Worm (Caenorhabditis elegans) whole organism, midembryonic: ENCODE measurements around the gene fbxc-25.
"Not testable (repeated sequence)": the region's sequence is repeated elsewhere in the genome, so short reads cannot be mapped to it uniquely, and the experiment has no call there.

ENCODE experiments used
- T22C8.4 ChIP-seq: fragments of 200-800 bp; sonication (Bioruptor generic); IDR thresholded peaks from 2 replicates; pipeline ENCODE4 v1.3.6; 2022; ENCODE audit warnings: missing genetic modification characterization, missing compliant biosample characterization
- cog-1 ChIP-seq: sonication (generic microtip); optimal IDR thresholded peaks from 2 replicates; lab custom pipeline; 2016; ENCODE audit warnings: missing genetic modification characterization, missing compliant biosample characterization
- flt-1 ChIP-seq: fragments of 200-800 bp; sonication (Bioruptor generic); IDR thresholded peaks from 2 replicates; pipeline ENCODE4 v1.3.6; 2022; ENCODE audit warnings: missing genetic modification characterization, missing compliant biosample characterization
- klf-2 ChIP-seq: fragments of 200-800 bp; sonication (Bioruptor generic); conservative IDR thresholded peaks from 2 replicates; pipeline ENCODE4 v1.3.6; 2022; ENCODE audit warnings: missing genetic modification reagents, missing genetic modification characterization, missing compliant biosample characterization
- med-1 ChIP-seq: sonication (generic microtip); optimal IDR thresholded peaks from 2 replicates; lab custom pipeline; 2017; ENCODE audit warnings: missing genetic modification characterization, mild to moderate bottlenecking, missing compliant biosample characterization, antibody characterized with exemption, missing genetic modification reagents; ENCODE audit not compliant: insufficient read depth
- ref-1 ChIP-seq: fragments of 200-800 bp; sonication (Bioruptor generic); conservative IDR thresholded peaks from 2 replicates; pipeline ENCODE4 v1.3.6; 2022; ENCODE audit warnings: missing genetic modification reagents, missing genetic modification characterization, missing compliant biosample characterization
- tab-1 ChIP-seq: fragments of 200-800 bp; sonication (Bioruptor generic); IDR thresholded peaks from 2 replicates; pipeline ENCODE4 v1.3.6; 2022; ENCODE audit warnings: missing genetic modification characterization, missing compliant biosample characterization
- ztf-23 ChIP-seq: fragments of 200-800 bp; sonication (Bioruptor generic); IDR thresholded peaks from 2 replicates; pipeline ENCODE4 v1.3.6; 2022; ENCODE audit warnings: missing genetic modification reagents, missing genetic modification characterization, missing compliant biosample characterization
- ztf-29 ChIP-seq: fragments of 200-800 bp; sonication (Bioruptor generic); IDR thresholded peaks from 2 replicates; pipeline ENCODE4 v1.3.6; 2022; ENCODE audit warnings: missing genetic modification reagents, missing genetic modification characterization, missing compliant biosample characterization

fbxc-25 gene

DNA sequence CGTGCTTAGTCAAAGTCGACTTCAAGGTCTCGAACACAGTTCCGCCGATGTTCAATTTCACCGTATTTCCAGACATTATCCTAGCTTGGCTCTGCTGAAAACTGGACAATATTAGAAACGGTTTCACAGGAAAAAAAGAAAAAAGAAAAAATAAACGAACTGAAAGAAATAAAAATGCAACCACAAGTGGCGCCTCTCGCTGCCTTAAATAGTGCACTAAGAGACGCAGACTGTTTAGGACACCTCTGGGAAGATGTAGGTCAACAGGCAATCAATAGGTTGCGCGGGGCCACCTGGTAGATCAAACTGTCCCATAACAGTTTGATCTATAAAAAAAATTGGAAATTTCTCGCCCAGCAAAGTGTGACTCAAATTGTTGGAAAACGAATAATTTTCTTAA, 2.7 kb upstream of the fbxc-25 start, which contains the start of gene B0281.4:
TSS of gene B0281.4 (minus strand) at position 101 of the 400 bp plus-strand sequence.
- no peak for TF ChIP-seq flt-1 (GFP tag; lab: Robert Waterston, UW)
- TF ChIP-seq klf-2, result no peak
- TF ChIP-seq med-1 (GFP tag; lab: Kevin White, UChicago), result no peak
- no peak for TF ChIP-seq T22C8.4 (GFP tag; lab: Robert Waterston, UW)
- TF ChIP-seq tab-1 (GFP tag; lab: Robert Waterston, UW), result no peak
- no peak for TF ChIP-seq ref-1
- no peak for TF ChIP-seq ztf-29
- TF ChIP-seq cog-1 (tag; lab: Kevin White, UChicago), result no peak

DNA sequence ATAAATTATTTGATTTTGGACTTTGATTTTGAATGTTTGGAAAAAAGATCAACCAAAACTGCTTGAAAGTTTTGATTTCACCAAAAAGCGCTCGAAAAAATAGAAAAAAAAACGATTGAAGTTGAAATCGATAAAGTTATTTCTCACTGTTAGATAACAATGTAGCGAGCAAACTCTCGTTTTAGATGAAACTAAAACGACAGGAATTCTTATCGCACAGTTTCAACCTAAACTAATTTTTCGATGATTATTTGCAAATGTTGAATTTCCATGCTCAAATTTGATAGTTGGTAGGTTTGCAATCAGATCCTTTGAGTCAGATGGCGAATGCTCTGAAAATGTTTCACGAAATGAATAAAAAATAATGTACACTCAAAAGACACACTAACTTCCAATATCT, 3.5 kb downstream of the fbxc-25 start:
- TF ChIP-seq tab-1 (GFP tag; lab: Robert Waterston, UW) (no peak), cog-1 (tag; lab: Kevin White, UChicago) (no peak), flt-1 (GFP tag; lab: Robert Waterston, UW) (no peak), ztf-29 (no peak), med-1 (GFP tag; lab: Kevin White, UChicago) (no peak), T22C8.4 (GFP tag; lab: Robert Waterston, UW) (no peak), ztf-23 (GFP tag; lab: Robert Waterston, UW) (no peak), klf-2 (no peak), ref-1 (no peak)

DNA sequence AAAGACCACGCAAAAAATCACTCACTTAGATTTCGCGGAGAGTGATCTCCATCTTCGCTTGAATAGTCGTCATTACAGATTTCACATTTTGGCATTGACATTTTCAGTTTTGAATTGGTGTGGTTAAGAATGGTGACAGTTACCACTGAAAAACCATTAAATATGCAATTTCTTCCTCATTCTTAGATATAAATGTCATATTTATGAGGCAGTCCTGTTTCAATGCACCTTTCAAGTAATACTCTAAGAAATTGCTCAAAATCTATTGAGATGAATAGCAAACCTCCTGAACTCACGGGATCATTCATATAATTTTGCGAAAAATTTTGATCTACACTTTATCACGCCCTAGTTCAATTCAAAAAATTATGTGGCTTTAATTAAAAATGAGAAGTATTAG, 4.0 kb downstream of the fbxc-25 start, which contains the start of gene K09F6.7:
TSS of gene K09F6.7 (minus strand) at position 101 of the 400 bp plus-strand sequence.
- TF ChIP-seq ztf-23 (GFP tag; lab: Robert Waterston, UW), result no peak
- no peak for TF ChIP-seq klf-2
- no peak for TF ChIP-seq T22C8.4 (GFP tag; lab: Robert Waterston, UW)
- TF ChIP-seq ztf-29, result no peak

DNA sequence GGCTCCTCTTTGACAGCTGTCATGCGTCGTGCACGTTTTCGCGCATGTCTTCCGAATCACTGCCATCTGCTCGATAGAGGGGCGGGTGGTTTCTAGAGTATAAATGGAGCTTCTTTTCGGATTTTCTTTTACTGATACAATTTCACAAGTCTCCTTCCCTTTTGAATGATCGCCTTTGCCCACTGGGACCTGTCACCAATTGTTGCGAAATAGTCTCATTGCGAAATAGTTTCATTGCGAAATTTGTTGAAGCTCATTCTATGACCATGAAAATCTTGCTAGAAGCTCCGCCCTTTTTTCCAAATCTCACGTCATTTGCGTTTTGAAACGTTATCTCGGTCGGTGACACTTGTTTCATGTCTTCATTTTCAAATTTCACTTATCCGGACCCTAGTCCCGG, 6.6 kb downstream of the fbxc-25 start:
- no peak for TF ChIP-seq cog-1 (tag; lab: Kevin White, UChicago)
- TF ChIP-seq ztf-23 (GFP tag; lab: Robert Waterston, UW), result no peak
- TF ChIP-seq med-1 (GFP tag; lab: Kevin White, UChicago), result no peak
- TF ChIP-seq ztf-29, result no peak
- TF ChIP-seq ref-1, result no peak
- no peak for TF ChIP-seq T22C8.4 (GFP tag; lab: Robert Waterston, UW)
- no peak for TF ChIP-seq flt-1 (GFP tag; lab: Robert Waterston, UW)
- no peak for TF ChIP-seq tab-1 (GFP tag; lab: Robert Waterston, UW)
- no peak for TF ChIP-seq klf-2

DNA sequence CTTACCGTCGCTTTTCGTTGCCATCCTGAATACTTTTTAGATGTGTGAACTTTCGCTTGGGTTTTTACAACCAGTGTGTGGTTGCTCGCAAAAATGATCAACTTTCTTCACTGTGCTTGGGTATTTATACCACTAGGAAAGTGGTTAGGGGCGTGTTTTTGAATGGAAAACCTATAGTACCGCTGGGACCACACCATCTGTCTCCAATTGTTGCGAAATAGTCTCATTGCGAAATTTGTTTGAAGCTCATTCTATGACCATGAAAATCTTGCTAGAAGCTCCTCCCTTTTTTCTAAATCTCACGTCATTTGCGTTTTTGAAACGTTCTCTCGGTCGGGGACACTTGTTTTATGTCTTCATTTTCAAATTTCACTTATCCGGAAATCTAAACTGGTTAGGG, 7.3 kb downstream of the fbxc-25 start, which contains the start of the genes K09F6.10 and K09F6.13:
TSS of gene K09F6.10 (minus strand) at position 86 of the 400 bp plus-strand sequence.
TSS of gene K09F6.13 (plus strand) at position 317 of the 400 bp plus-strand sequence.
- TF ChIP-seq flt-1 (GFP tag; lab: Robert Waterston, UW), result no peak
- TF ChIP-seq med-1 (GFP tag; lab: Kevin White, UChicago), result no peak
- no peak for TF ChIP-seq ztf-23 (GFP tag; lab: Robert Waterston, UW)
- TF ChIP-seq cog-1 (tag; lab: Kevin White, UChicago), result no peak
- TF ChIP-seq klf-2, result no peak
- TF ChIP-seq tab-1 (GFP tag; lab: Robert Waterston, UW), result no peak
- TF ChIP-seq ztf-29, result no peak
- no peak for TF ChIP-seq ref-1
- no peak for TF ChIP-seq T22C8.4 (GFP tag; lab: Robert Waterston, UW)

DNA sequence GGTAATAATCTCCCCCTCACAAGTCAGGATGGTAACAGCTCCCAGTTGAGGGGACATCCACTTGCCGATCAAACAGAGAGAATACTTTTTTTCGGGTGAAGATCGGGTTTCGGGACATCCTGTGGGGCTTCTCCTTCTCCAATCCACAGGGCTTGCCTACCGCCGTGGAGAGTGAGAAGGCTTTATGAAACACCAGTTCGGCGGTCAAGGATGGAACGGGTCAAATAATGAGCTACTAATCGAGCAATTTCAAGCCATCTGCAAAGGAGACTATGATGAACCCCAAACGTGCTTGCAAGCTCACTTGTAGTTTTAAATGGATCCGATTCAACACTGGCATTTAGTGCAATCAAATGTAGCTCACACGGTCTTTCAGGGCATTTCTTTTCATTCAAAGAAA, 11.4 kb downstream of the fbxc-25 start:
- TF ChIP-seq klf-2 (no peak), T22C8.4 (GFP tag; lab: Robert Waterston, UW) (no peak)

DNA sequence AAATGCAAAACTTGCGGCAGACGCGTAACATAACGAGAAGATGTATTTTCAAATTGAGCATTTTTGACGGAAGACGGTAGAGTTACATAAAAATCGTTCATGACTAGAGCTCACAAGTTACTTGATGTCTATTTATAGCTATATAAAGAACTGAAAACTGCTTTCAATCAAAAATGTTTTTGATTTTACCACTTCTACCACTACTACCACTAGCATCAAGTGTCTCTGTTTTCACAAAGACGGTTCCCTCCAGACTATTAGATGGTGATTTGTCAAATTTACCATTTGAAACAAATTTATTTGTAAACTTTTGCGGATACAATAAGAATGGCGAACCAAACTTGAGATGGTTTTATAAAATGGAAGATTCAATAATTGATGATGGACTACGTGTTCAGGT, 13.5 kb downstream of the fbxc-25 start, which contains the start of gene K09F6.9:
TSS of gene K09F6.9 (minus strand) at position 101 of the 400 bp plus-strand sequence.
- TF ChIP-seq ztf-29; cog-1 (tag; lab: Kevin White, UChicago); ref-1: not testable (repeated sequence)

DNA sequence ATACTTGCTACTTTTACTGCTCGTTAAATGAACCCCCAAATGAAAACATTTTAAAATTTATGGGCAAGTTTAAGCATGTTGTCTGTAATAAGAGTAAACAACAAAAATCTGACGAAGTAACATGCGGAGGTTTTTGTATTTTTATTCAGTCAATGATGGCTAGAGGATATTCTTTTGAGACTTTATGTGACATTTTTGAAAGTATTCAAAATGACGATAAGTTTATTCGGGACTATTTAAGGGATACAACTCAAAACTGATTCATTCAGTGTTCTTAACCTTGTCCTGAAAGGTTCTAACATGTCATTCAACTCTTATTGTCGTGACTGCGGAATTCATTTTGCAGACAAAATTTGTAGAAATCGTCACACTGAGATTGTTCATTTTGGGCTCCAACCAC, 16.2 kb downstream of the fbxc-25 start, which contains the start of gene K09F6.11:
TSS of gene K09F6.11 (plus strand) at position 301 of the 400 bp plus-strand sequence.
- no peak for TF ChIP-seq tab-1 (GFP tag; lab: Robert Waterston, UW)
- TF ChIP-seq flt-1 (GFP tag; lab: Robert Waterston, UW), result no peak
- TF ChIP-seq ztf-29, result no peak
- TF ChIP-seq med-1 (GFP tag; lab: Kevin White, UChicago), result no peak
- no peak for TF ChIP-seq T22C8.4 (GFP tag; lab: Robert Waterston, UW)
- TF ChIP-seq ref-1, result no peak
- no peak for TF ChIP-seq cog-1 (tag; lab: Kevin White, UChicago)
- no peak for TF ChIP-seq ztf-23 (GFP tag; lab: Robert Waterston, UW)
- TF ChIP-seq klf-2, result no peak

DNA sequence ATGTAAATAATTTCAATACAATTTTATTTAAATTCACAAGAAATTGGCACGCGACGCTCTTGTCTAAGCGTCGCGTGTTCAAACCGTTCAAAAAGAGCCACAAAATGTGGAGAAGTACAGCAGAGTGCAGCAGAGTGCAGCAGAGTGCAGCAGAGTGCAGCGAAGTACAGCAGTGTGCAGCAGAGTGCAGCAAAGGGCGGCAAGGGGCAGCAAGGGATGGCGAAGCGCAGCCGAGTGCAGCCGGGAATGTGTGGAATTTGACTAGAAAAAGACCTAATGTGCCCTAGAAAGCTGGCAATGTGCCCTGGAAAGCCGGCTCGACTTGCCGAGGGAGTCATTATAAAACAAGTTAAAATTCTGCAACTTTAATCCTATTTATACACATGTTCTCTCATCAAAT, 16.8 kb downstream of the fbxc-25 start, which contains the start of gene K09F6.6:
TSS of gene K09F6.6 (minus strand) at position 43 of the 400 bp plus-strand sequence.
- no peak for TF ChIP-seq ztf-29

DNA sequence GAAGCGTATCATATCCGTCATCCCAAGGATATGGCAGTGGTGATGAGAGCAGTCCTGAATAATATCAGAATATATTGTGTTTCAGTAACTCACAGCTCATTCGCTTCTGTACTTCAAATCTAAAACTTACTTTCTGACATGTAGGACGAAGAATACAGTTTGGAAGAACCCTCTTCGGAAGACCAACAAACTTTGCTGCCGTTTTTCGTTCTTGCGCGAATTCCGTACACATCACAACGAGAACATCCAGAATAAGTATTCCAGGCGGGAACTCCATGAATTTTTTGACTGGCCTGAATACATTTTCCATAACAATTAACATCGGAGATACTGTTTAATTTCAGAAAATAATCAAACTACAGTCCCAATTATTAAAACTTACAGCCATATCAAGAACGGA, 18.6 kb downstream of the fbxc-25 start, which contains the start of gene K09F6.15:
TSS of gene K09F6.15 (minus strand) at position 101 of the 400 bp plus-strand sequence.
- TF ChIP-seq tab-1 (GFP tag; lab: Robert Waterston, UW) (no peak), med-1 (GFP tag; lab: Kevin White, UChicago) (no peak), cog-1 (tag; lab: Kevin White, UChicago) (no peak), T22C8.4 (GFP tag; lab: Robert Waterston, UW) (no peak), ref-1 (no peak), ztf-29 (no peak)

DNA sequence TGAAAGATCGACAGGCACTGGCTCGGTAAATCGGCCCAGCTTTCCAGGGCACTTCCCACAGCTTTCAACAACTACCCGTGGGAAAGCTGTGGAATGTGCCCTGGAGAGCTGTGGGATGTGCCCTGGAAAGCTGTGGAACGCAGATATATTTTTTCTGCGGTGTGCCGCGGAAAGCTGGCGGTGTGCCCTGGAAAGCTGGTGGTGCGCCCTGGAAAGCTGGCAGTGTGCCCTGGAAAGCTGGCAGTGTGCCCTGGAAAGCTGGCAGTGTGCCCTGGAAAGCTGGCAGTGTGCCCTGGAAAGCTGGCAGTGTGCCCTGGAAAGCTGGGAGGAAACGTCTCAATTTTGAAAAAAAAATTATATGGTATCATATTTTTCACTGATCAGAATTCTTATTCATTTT, 22.3 kb downstream of the fbxc-25 start:
- TF ChIP-seq klf-2 (no peak), flt-1 (GFP tag; lab: Robert Waterston, UW) (no peak), ref-1 (no peak), ztf-29 (no peak), cog-1 (tag; lab: Kevin White, UChicago) (no peak), tab-1 (GFP tag; lab: Robert Waterston, UW) (no peak), med-1 (GFP tag; lab: Kevin White, UChicago) (no peak), ztf-23 (GFP tag; lab: Robert Waterston, UW) (no peak), T22C8.4 (GFP tag; lab: Robert Waterston, UW) (no peak)
